Fruit fly (Drosophila melanogaster): ENCODE results near the gene CG17300.

The CG17300 gene

DNA sequence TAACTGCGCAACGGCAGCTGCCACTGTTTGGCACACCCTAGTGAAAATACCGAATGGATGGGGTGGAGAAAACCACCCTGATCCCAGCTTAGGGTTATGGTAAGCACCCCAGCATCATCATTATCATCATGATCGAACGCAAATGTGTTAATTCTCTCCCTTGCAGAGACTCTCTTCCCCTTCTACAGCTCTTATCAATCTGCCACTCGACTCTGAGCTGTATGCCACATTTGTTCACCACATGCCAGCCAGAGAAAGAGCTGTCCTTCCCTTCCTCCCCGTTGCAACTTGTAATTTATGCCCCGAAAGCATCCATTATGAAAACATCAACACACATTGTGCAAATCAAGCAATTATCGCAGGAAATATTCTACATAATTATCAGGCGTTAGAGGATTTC, 2.6 kb downstream of the CG17300 start:
- TF ChIP-seq CG17801 (GFP tag; optimal IDR thresholded peaks at IDR 0.05; ENCODE audit: partially characterized antibody), result no peak

DNA sequence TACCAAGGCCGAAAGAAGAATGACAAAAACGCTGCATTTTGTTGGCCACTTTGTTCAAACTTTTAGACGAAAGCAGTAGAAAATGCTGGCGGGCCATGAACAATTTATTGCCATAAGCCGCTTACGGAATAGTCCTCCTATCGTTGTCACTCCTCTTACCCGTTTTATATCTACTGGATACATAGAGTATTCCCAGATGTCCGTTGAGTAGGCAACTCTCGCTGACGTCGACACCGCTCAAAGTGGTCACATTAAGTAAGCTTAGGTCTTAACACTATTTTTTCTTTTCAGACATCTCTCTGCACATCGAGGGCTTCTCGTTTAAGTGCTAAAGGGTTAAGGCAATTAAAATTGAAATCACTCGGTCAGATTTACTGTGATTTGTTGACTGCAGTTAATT, 3.7 kb downstream of the CG17300 start:
- no peak for TF ChIP-seq CG17801 (GFP tag; optimal IDR thresholded peaks at IDR 0.05; ENCODE audit: partially characterized antibody)

DNA sequence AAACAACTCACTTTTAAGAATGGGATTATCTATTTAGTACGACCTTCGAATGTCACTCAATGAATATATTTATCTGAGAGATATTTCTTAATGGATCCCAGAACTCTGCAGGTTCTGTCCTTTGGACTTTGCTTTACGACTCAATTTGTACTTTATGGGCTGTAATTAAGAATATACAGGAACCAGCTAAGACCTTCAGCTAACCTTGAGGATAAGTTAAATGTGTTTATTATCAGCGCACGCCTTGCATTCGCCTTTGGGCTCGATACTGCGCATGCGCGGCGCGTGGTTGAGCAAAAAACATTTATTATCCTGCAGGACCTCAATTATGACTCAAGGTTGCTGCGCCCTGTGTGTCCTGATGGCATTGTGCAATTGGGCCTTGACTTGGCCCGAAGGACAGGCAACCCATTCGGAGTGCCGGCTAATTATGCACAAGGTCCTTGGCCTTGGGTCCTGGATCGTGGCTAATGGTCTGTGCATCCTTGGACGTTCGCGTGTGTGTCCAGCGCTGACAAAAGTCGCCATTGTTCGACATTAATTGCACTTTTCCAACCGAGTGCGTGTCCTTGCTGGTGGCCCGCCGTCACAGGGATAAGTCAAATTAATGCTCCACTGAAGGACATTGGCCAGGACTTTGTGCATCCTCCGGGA, 5.7 kb downstream of the CG17300 start:
- no peak for TF ChIP-seq CG17801 (GFP tag; optimal IDR thresholded peaks at IDR 0.05; ENCODE audit: partially characterized antibody)

DNA sequence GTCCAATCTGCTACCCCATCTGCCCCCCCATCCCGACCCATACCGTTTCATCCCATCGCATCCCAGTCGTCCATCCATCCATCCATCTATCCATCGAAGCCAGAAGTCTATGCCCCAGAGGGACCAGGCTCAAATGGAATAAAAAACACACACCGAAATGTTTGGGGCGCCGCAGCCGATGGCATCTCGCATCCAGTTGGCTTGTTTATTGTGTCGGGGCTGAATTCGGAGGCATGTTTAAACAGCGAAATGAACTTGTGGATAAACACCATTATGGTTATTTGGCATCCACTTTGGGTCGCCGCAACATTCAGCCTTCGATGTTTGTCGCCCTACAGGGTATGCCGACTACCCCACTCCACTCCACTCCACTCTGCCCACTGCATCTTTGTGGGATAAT, 6.7 kb downstream of the CG17300 start:
- no peak for TF ChIP-seq CG17801 (GFP tag; optimal IDR thresholded peaks at IDR 0.05; ENCODE audit: partially characterized antibody)

DNA sequence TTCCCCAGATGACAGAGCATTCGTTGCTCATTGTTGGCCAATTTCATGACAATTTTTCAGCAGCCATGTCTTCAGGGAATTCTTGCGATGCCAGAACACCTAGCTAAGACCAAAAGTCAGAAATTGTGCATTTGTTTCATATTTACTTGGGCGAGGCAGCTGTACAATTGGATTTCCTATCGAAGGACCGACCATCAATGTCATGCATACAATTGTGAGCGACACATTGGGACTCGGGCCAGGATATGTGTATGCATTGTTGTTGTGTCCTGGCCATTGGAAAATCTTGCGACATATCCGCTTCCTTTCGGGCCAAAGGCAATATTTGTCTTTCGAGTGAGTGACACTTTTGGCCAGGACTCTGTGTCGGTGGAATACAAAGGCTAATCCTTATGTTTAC, 9.8 kb downstream of the CG17300 start:
- TF ChIP-seq CG17801 (GFP tag; optimal IDR thresholded peaks at IDR 0.05; ENCODE audit: partially characterized antibody), result no peak

DNA sequence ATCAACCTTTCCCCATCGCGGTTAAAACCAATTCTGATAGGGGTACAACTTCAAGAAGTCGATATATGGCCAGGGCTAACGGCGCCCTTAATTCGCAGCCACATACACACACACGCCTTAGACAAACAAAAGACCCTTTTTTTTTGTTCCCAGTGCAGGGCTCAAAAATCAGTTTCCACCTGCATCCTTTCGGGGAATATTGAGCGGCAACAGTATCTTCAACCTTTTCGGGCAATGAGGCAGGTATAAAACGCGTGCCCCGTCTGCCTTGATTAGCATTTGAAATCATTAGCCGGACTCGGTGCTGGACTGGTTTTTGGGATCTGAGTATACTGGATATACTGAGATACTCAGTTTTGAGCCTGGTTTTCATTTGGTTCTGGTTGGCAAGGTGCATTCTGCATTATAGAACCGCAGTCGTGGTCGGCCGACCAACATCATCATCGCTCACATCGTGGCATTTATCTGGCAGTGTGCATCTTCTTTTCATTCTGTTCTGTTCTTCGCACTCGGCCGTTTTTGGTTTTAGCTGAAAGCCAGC, 12.9 kb downstream of the CG17300 start:
- no peak for TF ChIP-seq CG17801 (GFP tag; optimal IDR thresholded peaks at IDR 0.05; ENCODE audit: partially characterized antibody)

DNA sequence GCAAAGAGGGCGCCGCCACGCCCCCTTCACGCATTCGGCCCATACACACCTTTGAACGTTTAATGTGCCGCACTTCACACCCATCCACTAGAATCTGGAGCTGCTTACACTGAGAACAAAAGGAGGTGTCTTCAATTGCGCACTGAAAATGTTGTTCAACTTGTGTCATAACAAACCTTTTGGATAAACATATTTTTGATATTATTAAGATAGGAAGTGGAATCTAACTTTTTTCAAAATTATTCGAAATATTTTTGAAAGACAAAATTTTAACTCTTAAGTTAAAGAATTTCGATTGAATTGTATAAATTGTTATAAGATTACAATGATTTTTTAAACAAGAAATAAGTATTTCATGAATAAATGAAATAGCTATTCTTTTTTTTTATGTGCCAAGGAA, 18.8 kb downstream of the CG17300 start:
- TF ChIP-seq CG17801 (GFP tag; optimal IDR thresholded peaks at IDR 0.05; ENCODE audit: partially characterized antibody), result no peak

DNA sequence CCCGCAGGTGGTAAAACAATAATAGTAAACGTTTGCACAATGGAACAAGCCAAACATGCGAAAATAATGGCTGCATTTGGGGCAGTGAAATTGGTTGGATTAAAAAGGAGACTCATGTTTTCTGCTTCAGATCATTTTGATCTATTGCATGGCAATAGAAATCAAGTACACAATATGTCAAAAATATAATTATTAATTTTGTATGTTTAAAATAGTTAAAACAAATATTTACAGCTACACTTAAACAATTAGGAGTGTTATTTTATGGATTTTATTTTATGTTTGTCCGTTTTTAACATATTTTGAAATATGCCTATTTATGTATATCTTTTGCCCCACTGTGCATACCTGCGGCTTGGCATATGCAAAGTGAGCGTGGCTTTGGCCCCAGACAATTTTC, 20.9 kb downstream of the CG17300 start:
- no peak for TF ChIP-seq CG17801 (GFP tag; optimal IDR thresholded peaks at IDR 0.05; ENCODE audit: partially characterized antibody)

DNA sequence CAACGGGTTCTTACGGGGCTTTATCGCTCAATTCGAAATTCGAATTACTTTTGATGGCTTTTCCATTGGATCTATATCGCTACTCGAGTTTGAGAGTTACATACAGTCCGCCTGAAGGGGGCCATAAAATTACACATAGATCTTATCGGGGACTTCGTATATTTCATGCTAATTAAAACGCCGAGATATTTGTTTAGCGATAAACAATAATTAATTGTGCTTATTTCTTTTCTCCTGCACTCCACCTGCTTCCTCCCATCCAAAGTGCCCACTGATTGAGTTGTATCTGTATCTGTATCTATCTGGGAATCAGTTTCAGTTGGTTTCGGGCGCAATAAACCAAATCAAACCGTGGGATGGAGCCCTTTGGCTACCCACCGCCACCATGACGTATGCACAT, 21.5 kb downstream of the CG17300 start:
- TF ChIP-seq CG17801 (GFP tag; optimal IDR thresholded peaks at IDR 0.05; ENCODE audit: partially characterized antibody), result no peak

DNA sequence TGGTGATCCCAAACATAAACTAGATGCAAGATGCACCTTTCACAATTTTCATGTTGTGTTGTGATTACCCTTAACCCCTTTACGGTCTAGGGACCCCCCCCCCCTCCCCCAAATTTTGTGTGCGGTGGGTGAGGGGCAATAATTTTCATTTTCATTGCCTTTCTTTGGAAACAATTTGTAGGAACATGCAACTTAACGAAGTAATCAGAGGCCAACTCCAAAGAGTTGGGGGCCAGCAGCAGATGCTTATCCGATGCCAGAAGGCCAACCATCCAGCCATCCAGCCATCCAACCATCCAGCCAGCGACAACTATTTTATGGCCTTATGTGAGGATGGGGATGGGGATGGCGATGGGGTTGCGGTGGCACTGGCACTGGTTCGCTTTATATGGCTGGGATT, 22.2 kb downstream of the CG17300 start:
- TF ChIP-seq CG17801 (GFP tag; optimal IDR thresholded peaks at IDR 0.05; ENCODE audit: partially characterized antibody), result no peak

DNA sequence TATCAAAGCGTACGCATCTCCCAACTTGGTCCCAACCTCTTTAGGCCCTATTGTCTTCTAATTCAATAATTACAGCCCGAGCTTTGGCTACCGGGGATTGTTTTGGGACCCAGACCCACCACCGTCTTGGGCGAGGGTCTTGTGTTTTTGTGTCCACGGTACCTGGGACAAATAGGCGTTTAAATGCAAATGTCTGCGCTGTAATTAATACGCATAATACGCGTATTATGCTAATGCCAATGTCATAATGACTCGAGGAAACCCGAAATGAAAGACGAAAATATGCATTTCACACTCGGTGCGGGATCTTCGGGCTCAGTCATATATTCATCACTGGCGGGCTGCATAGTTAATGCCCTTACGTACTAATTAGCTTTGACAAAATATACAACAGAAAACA, 22.7 kb downstream of the CG17300 start:
- no peak for TF ChIP-seq CG17801 (GFP tag; optimal IDR thresholded peaks at IDR 0.05; ENCODE audit: partially characterized antibody)

DNA sequence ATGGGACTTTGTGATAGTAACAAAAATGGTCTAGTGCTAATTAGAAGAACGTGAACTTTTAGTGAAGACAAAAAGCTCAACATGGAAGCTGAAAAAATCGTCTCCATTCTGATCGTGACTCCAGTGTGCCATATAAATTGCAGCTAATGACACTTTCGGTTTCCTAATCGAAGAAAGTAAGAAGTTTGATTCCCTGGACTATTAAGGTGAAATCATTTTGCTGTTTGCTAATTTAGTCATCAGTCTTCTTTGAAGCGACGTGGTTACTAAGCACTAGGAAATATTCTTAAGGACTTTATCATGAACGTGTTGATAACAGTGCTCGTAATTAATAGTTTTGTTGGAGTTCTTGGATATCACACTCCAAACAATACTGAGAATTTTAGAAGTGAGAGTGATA, 24.3 kb downstream of the CG17300 start, which contains the start of gene CG34429:
TSS of gene CG34429 (plus strand) at position 301 of the 400 bp plus-strand sequence.
- TF ChIP-seq CG17801 (GFP tag; optimal IDR thresholded peaks at IDR 0.05; ENCODE audit: partially characterized antibody), result no peak

DNA sequence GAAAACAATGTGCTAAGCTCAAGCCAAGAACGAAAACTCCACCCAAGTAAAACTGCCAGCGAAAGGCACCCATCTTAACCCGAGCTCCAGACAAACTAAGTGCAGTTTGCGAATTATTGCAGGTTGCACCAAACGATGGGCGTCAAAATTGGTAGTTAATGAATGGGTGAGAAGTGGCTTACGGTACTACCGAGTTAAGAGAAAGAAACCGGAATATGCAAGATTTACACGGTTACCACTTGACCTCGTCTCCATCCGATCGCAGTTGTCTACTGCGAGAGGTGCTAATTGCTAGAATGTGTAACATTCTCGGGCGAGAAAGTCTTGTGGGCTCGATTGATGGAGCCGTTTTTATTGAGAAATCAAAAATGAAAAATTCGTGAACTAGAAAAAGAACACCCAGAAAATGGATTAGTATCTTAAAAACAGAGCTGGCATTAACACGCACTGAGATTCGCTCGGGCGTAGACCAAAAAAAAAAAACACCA, 25.7 kb downstream of the CG17300 start, which contains the start of the genes CG14115 and CG34428:
TSS of gene CG14115 (minus strand) at position 101 of the 488 bp plus-strand sequence.
TSS of gene CG34428 (plus strand) at position 438 of the 488 bp plus-strand sequence.
- TF ChIP-seq CG17801 (GFP tag; optimal IDR thresholded peaks at IDR 0.05; ENCODE audit: partially characterized antibody), result no peak

DNA sequence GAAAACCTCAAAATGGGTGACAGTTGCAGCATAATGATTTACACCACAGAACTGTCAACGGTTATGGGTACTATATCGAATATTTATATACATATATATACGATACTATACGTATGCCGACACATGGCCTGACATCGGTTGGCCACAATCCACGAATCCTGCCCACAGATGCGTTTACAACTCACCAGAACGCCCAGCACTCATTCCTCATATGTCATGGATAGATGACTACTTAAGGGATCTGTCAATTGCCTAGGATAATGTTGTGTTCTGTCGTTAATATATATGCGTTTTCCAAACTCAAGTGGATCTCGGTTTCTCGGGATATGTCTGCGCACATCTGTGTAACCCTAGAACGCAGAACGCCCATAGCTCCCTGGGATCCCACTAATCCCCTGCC, 28.7 kb downstream of the CG17300 start:
- no peak for TF ChIP-seq CG17801 (GFP tag; optimal IDR thresholded peaks at IDR 0.05; ENCODE audit: partially characterized antibody)

DNA sequence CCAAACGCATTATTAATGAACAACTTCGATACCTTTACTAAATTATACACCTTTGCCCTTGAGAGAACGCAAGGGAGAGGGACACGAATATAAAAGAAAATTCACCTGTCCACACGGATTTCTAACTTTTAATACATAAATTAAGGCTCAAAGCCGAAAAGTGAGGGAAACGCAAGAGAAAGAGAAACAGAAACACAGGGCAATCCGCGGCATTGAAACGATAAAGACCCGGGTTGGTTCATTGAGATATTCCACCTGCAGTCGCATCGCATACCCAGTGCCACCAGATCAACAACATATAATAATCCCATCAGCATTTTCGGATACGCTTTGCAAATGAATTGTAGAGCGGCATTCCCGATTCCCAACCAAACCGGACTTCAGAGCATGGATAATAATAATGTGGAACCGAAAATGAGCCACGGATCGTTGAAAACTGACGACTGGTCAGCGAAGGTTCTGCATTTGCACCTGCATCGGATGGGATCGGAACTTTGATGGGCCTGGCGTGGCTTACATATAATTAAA, 36.4 kb downstream of the CG17300 start:
- no peak for TF ChIP-seq CG17801 (GFP tag; optimal IDR thresholded peaks at IDR 0.05; ENCODE audit: partially characterized antibody)

DNA sequence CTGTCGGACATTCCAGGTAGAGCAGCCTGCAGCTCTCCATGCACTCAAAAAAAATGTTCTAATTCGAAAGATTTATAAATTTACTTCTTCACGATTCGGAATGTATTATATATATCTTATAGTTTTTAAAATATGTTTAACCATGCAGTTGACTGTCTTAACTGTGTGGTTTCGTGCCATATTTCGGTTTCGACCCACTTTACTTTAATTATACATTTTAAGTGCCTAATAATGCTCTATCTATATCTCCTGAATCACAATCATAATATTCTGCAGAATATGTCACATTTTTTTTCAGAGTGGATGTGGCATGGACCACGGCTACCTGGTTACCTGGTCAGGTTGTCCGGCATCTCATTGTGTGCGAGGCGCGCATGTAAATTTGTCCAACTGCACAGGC, 37.4 kb downstream of the CG17300 start:
- no peak for TF ChIP-seq CG17801 (GFP tag; optimal IDR thresholded peaks at IDR 0.05; ENCODE audit: partially characterized antibody)
